Worm (Caenorhabditis elegans): Measurements from ENCODE around the gene srg-48.
A peak's percentile ranks its signal among the peaks of the same experiment; 100 is the strongest.

srg-48 gene

ce11 chrIV:7051515-7051914 is 20.7 kb upstream of the srg-48 start:
- no peak for TF ChIP-seq ztf-4 (tag; optimal IDR thresholded peaks at IDR 0.05)
- TF ChIP-seq F16B12.6 (tag; optimal IDR thresholded peaks at IDR 0.05), result no peak
- TF ChIP-seq ztf-11 (tag; optimal IDR thresholded peaks at IDR 0.05), result no peak
- peak; percentile 4 for TF ChIP-seq nhr-85 (tag)
- TF ChIP-seq grh-1 (GFP tag; IDR thresholded peaks at IDR 0.05), result 0 out of 2 replicates have a peak, but pooled peaks have one; percentile 4
- no peak for TF ChIP-seq nhr-12 (tag; optimal IDR thresholded peaks at IDR 0.05)
- no peak for TF ChIP-seq pax-3 (tag; optimal IDR thresholded peaks at IDR 0.05)
- no peak for TF ChIP-seq lir-3 (tag; optimal IDR thresholded peaks at IDR 0.05; ENCODE audit: poor library complexity)
- no peak for TF ChIP-seq fos-1 (tag; optimal IDR thresholded peaks at IDR 0.05)
- TF ChIP-seq hlh-4 (tag; optimal IDR thresholded peaks at IDR 0.05), result no peak

ce11 chrIV:7052135-7052534 is 20.1 kb upstream of the srg-48 start:
- no peak for TF ChIP-seq pqm-1 (tag; optimal IDR thresholded peaks at IDR 0.05)
- TF ChIP-seq nhr-12 (tag; optimal IDR thresholded peaks at IDR 0.05), result no peak
- no peak for TF ChIP-seq C16A3.4 (tag; optimal IDR thresholded peaks at IDR 0.05)
- no peak for TF ChIP-seq lin-15B (tag; optimal IDR thresholded peaks at IDR 0.05)
- TF ChIP-seq nhr-77 (tag; optimal IDR thresholded peaks at IDR 0.05), result no peak
- no peak for TF ChIP-seq nhr-28 (tag; optimal IDR thresholded peaks at IDR 0.05)
- TF ChIP-seq alr-1 (tag; optimal IDR thresholded peaks at IDR 0.05; ENCODE audit: borderline replicate concordance), result no peak
- no peak for TF ChIP-seq egl-27 (tag; optimal IDR thresholded peaks at IDR 0.05)
- no peak for TF ChIP-seq F16B12.6 (tag; optimal IDR thresholded peaks at IDR 0.05)
- TF ChIP-seq unc-98 (GFP tag; IDR thresholded peaks at IDR 0.05), result no peak

- TF ChIP-seq ceh-8 (GFP tag; optimal IDR thresholded peaks at IDR 0.05) (no peak), nhr-20 (tag; optimal IDR thresholded peaks at IDR 0.05) (no peak), lin-35 (GFP tag; optimal IDR thresholded peaks at IDR 0.05) (no peak), lin-14 (GFP tag; optimal IDR thresholded peaks at IDR 0.05) (no peak), elt-3 (tag; optimal IDR thresholded peaks at IDR 0.05) (no peak), fkh-4 (tag; optimal IDR thresholded peaks at IDR 0.05; ENCODE audit: borderline replicate concordance) (no peak), nhr-12 (tag; optimal IDR thresholded peaks at IDR 0.05) (no peak), ceh-90 (tag; optimal IDR thresholded peaks at IDR 0.05) (no peak), fkh-8 (tag; optimal IDR thresholded peaks at IDR 0.05) (no peak)
These were observed 14.5 kb upstream of the srg-48 start, which contains the start of gene srx-50 for ce11 chrIV:7057677-7058076. Gene srx-50 (plus strand): TSS chrIV:7057977.

- TF ChIP-seq Y116A8C.19 (tag; optimal IDR thresholded peaks at IDR 0.05; ENCODE audit: borderline replicate concordance) (no peak), pag-3 (tag; optimal IDR thresholded peaks at IDR 0.05; ENCODE audit: borderline replicate concordance, insufficient read depth) (no peak), skn-1 (tag; optimal IDR thresholded peaks at IDR 0.05) (no peak)
These were observed 9.5 kb upstream of the srg-48 start for ce11 chrIV:7062697-7063096.

ce11 chrIV:7065022-7065421 is 7.2 kb upstream of the srg-48 start, which contains the start of gene Y43B11AL.1:
Gene Y43B11AL.1 (plus strand): TSS chrIV:7065322.
- TF ChIP-seq grh-1 (GFP tag; IDR thresholded peaks at IDR 0.05), result no peak
- TF ChIP-seq Y116A8C.19 (tag; optimal IDR thresholded peaks at IDR 0.05; ENCODE audit: borderline replicate concordance), result no peak
- TF ChIP-seq ztf-4 (tag; optimal IDR thresholded peaks at IDR 0.05), result no peak
- no peak for TF ChIP-seq dpl-1 (GFP tag; optimal IDR thresholded peaks at IDR 0.05)
- no peak for TF ChIP-seq fkh-8 (tag; optimal IDR thresholded peaks at IDR 0.05)
- no peak for TF ChIP-seq zag-1 (tag; optimal IDR thresholded peaks at IDR 0.05)
- TF ChIP-seq fos-1 (tag; optimal IDR thresholded peaks at IDR 0.05), result no peak
- no peak for TF ChIP-seq ztf-11 (tag; optimal IDR thresholded peaks at IDR 0.05)
- TF ChIP-seq tbx-2 (tag; optimal IDR thresholded peaks at IDR 0.05), result no peak

- no peak for TF ChIP-seq nhr-77 (tag; optimal IDR thresholded peaks at IDR 0.05)
- TF ChIP-seq egl-13 (tag; optimal IDR thresholded peaks at IDR 0.05), result no peak
- TF ChIP-seq egl-27 (tag; optimal IDR thresholded peaks at IDR 0.05), result no peak
- TF ChIP-seq C34B4.2 (tag; optimal IDR thresholded peaks at IDR 0.05), result no peak
- no peak for TF ChIP-seq sup-37 (GFP tag; optimal IDR thresholded peaks at IDR 0.05)
- TF ChIP-seq nhr-12 (tag; optimal IDR thresholded peaks at IDR 0.05), result no peak
- no peak for TF ChIP-seq unc-30 (tag; optimal IDR thresholded peaks at IDR 0.05)
- TF ChIP-seq ceh-63 (GFP tag; optimal IDR thresholded peaks at IDR 0.05), result no peak
These were observed 4.8 kb upstream of the srg-48 start for ce11 chrIV:7067446-7067845.
